Worm (Caenorhabditis elegans): ENCODE data around the gene avr-15.

DNA sequence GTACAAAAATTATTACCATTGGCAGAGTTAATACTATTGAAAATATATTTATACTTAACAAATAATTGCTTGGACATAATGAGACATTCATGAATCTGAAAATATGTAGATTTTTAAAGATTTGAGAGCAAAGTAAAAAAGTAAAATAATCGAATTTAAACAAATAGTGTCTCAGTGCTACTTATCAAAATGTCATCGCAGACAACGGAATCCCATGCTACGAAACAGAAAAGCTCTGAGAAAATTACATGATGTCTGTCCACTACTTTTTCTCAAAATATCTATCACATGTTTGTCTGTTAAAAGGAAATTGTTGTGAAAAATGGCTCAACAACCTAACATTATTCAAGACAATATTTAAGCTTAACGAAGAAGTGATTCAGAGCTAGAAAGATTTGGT is 27.2 kb downstream of the avr-15 start, which contains the start of gene T10G3.4:
- TF ChIP-seq ama-1 (optimal IDR thresholded peaks at IDR 0.05) (no peak), flt-1 (GFP tag; IDR thresholded peaks at IDR 0.05) (no peak), ceh-36 (tag; optimal IDR thresholded peaks at IDR 0.05) (no peak), B0310.2 (tag; optimal IDR thresholded peaks at IDR 0.05) (no peak), hnd-1 (tag; optimal IDR thresholded peaks at IDR 0.05) (no peak), tbx-11 (GFP tag; IDR thresholded peaks at IDR 0.05) (no peak), tra-4 (tag; optimal IDR thresholded peaks at IDR 0.05) (no peak), tbx-37 (GFP tag; conservative IDR thresholded peaks at IDR 0.05) (no peak)

Data from whole organism, early embryonic.